Worm (Caenorhabditis elegans) whole organism, L3 larva: ENCODE results near the gene Y49E10.4.

Experiments used
- R02D3.7 ChIP-seq: fragments of 150-350 bp; optimal IDR thresholded peaks from 2 replicates; lab custom pipeline; 2014; ENCODE audit warnings: missing biosample characterization, missing genetic modification characterization
- aly-2 ChIP-seq: fragments of 150-350 bp; optimal IDR thresholded peaks from 2 replicates; lab custom pipeline; 2014; ENCODE audit warnings: missing biosample characterization, missing genetic modification characterization
- ceh-16 ChIP-seq: sonication (generic microtip); optimal IDR thresholded peaks from 2 replicates; lab custom pipeline; 2017; ENCODE audit warnings: missing biosample characterization, missing genetic modification characterization
- ceh-28 ChIP-seq: fragments of 150-350 bp; optimal IDR thresholded peaks from 2 replicates; lab custom pipeline; 2014; ENCODE audit warnings: missing biosample characterization, missing genetic modification reagents, missing genetic modification characterization
- ceh-82 ChIP-seq: fragments of 150-350 bp; optimal IDR thresholded peaks from 2 replicates; lab custom pipeline; 2014; ENCODE audit warnings: missing biosample characterization, missing genetic modification characterization
- ceh-9 ChIP-seq: sonication (generic microtip); optimal IDR thresholded peaks from 2 replicates; lab custom pipeline; 2018; ENCODE audit warnings: missing biosample characterization, missing genetic modification characterization
- daf-12 ChIP-seq: fragments of 150-350 bp; optimal IDR thresholded peaks from 2 replicates; lab custom pipeline; 2014; ENCODE audit warnings: missing biosample characterization, missing genetic modification reagents, missing genetic modification characterization
- egl-27 ChIP-seq: sonication (generic microtip); optimal IDR thresholded peaks from 4 replicates; lab custom pipeline; 2017; ENCODE audit warnings: missing biosample characterization, missing genetic modification reagents, missing genetic modification characterization
- egl-5 ChIP-seq: fragments of 150-350 bp; optimal IDR thresholded peaks from 2 replicates; lab custom pipeline; 2017; ENCODE audit warnings: missing biosample characterization, missing genetic modification reagents, missing genetic modification characterization, inconsistent platforms
- elt-1 ChIP-seq: fragments of 150-350 bp; optimal IDR thresholded peaks from 2 replicates; lab custom pipeline; 2014; ENCODE audit warnings: missing biosample characterization, missing genetic modification characterization
- elt-2 ChIP-seq: sonication (generic microtip); optimal IDR thresholded peaks from 2 replicates; lab custom pipeline; 2016; ENCODE audit warnings: missing genetic modification reagents, mild to moderate bottlenecking, missing genetic modification characterization, missing compliant biosample characterization
- elt-3 ChIP-seq, 3 experiments: fragments of 150-350 bp in 1 of 3; sonication (generic microtip) in 2 of 3; optimal IDR thresholded peaks; 2 replicates in 2 of 3; 4 replicates in 1 of 3; lab custom pipeline; 2014 to 2017; ENCODE audit warnings: missing biosample characterization in 3 of 3, missing genetic modification characterization in 3 of 3
- eor-1 ChIP-seq, 2 experiments: fragments of 150-350 bp; optimal IDR thresholded peaks; 2 replicates each; lab custom pipeline; 2014 to 2018; ENCODE audit warnings: missing biosample characterization in 2 of 2, missing genetic modification characterization in 2 of 2
- fkh-10 ChIP-seq: sonication (generic microtip); optimal IDR thresholded peaks from 2 replicates; lab custom pipeline; 2017; ENCODE audit warnings: missing biosample characterization, missing genetic modification reagents, missing genetic modification characterization
- fos-1 ChIP-seq: fragments of 150-350 bp; optimal IDR thresholded peaks from 2 replicates; lab custom pipeline; 2014; ENCODE audit warnings: missing biosample characterization, missing genetic modification characterization
- hmg-11 ChIP-seq: sonication (generic microtip); optimal IDR thresholded peaks from 2 replicates; lab custom pipeline; 2016; ENCODE audit warnings: missing genetic modification characterization, missing compliant biosample characterization
- jun-1 ChIP-seq: fragments of 150-350 bp; optimal IDR thresholded peaks from 2 replicates; lab custom pipeline; 2014; ENCODE audit warnings: missing biosample characterization, missing genetic modification reagents, missing genetic modification characterization
- lin-15B ChIP-seq: fragments of 150-350 bp; optimal IDR thresholded peaks from 2 replicates; lab custom pipeline; 2014; ENCODE audit warnings: missing biosample characterization, missing genetic modification characterization
- lin-39 ChIP-seq: fragments of 150-350 bp; optimal IDR thresholded peaks from 2 replicates; lab custom pipeline; 2018; ENCODE audit warnings: missing biosample characterization, missing genetic modification reagents, missing genetic modification characterization
- lsy-12 ChIP-seq: sonication (generic microtip); optimal IDR thresholded peaks from 2 replicates; lab custom pipeline; 2016; ENCODE audit warnings: mild to moderate bottlenecking, missing genetic modification characterization, missing compliant biosample characterization
- mdl-1 ChIP-seq: fragments of 150-350 bp; optimal IDR thresholded peaks from 2 replicates; lab custom pipeline; 2014; ENCODE audit warnings: missing biosample characterization, missing genetic modification characterization
- nfya-1 ChIP-seq: sonication (generic microtip); optimal IDR thresholded peaks from 2 replicates; lab custom pipeline; 2017; ENCODE audit warnings: missing genetic modification characterization, mild to moderate bottlenecking, missing compliant biosample characterization, antibody characterized with exemption, moderate library complexity; ENCODE audit not compliant: insufficient read depth
- nhr-23 ChIP-seq: fragments of 150-350 bp; optimal IDR thresholded peaks from 2 replicates; lab custom pipeline; 2014; ENCODE audit warnings: missing biosample characterization, missing genetic modification reagents, missing genetic modification characterization
- nhr-237 ChIP-seq: fragments of 150-350 bp; optimal IDR thresholded peaks from 2 replicates; lab custom pipeline; 2014; ENCODE audit warnings: missing biosample characterization, missing genetic modification characterization
- nhr-25 ChIP-seq: sonication (generic microtip); optimal IDR thresholded peaks from 2 replicates; lab custom pipeline; 2017; ENCODE audit warnings: missing biosample characterization, missing genetic modification characterization
- nhr-28 ChIP-seq: fragments of 150-350 bp; optimal IDR thresholded peaks from 2 replicates; lab custom pipeline; 2014; ENCODE audit warnings: missing biosample characterization, missing genetic modification characterization
- nhr-43 ChIP-seq: sonication (generic microtip); optimal IDR thresholded peaks from 2 replicates; lab custom pipeline; 2016; ENCODE audit warnings: mild to moderate bottlenecking, missing genetic modification characterization, missing compliant biosample characterization; ENCODE audit not compliant: poor library complexity, severe bottlenecking
- nhr-77 ChIP-seq: fragments of 150-350 bp; optimal IDR thresholded peaks from 2 replicates; lab custom pipeline; 2014; ENCODE audit warnings: missing biosample characterization, missing genetic modification characterization
- pha-4 ChIP-seq: fragments of 150-350 bp; optimal IDR thresholded peaks from 2 replicates; lab custom pipeline; 2014; ENCODE audit warnings: missing biosample characterization, missing genetic modification reagents, missing genetic modification characterization
- pqm-1 ChIP-seq: fragments of 150-350 bp; optimal IDR thresholded peaks from 2 replicates; lab custom pipeline; 2017; ENCODE audit warnings: missing biosample characterization, missing genetic modification characterization, inconsistent platforms
- sea-2 ChIP-seq: fragments of 150-350 bp; sonication (generic microtip); optimal IDR thresholded peaks from 4 replicates; lab custom pipeline; 2014; ENCODE audit warnings: missing biosample characterization, missing genetic modification reagents, missing genetic modification characterization
- skn-1 ChIP-seq: fragments of 150-350 bp; optimal IDR thresholded peaks from 2 replicates; lab custom pipeline; 2014; ENCODE audit warnings: missing biosample characterization, missing genetic modification characterization
- snpc-4 ChIP-seq: fragments of 150-350 bp; optimal IDR thresholded peaks from 2 replicates; lab custom pipeline; 2014; ENCODE audit warnings: missing biosample characterization, missing genetic modification characterization
- tbx-2 ChIP-seq: sonication (generic microtip); optimal IDR thresholded peaks from 2 replicates; lab custom pipeline; 2016; ENCODE audit warnings: mild to moderate bottlenecking, missing genetic modification characterization, missing compliant biosample characterization
- unc-39 ChIP-seq: sonication (generic microtip); optimal IDR thresholded peaks from 4 replicates; lab custom pipeline; 2017; ENCODE audit warnings: missing biosample characterization, missing genetic modification characterization
- unc-62 ChIP-seq: fragments of 150-350 bp; sonication (generic microtip); optimal IDR thresholded peaks from 4 replicates; lab custom pipeline; 2014; ENCODE audit warnings: missing biosample characterization, missing genetic modification reagents, missing genetic modification characterization
- zag-1 ChIP-seq: fragments of 150-350 bp; optimal IDR thresholded peaks from 2 replicates; lab custom pipeline; 2014; ENCODE audit warnings: missing biosample characterization, missing genetic modification characterization
- ztf-11 ChIP-seq: fragments of 150-350 bp; optimal IDR thresholded peaks from 2 replicates; lab custom pipeline; 2014; ENCODE audit warnings: missing biosample characterization, missing genetic modification characterization
- ztf-4 ChIP-seq: fragments of 150-350 bp; optimal IDR thresholded peaks from 2 replicates; lab custom pipeline; 2014; ENCODE audit warnings: missing biosample characterization, missing genetic modification characterization

Gene Y49E10.4

DNA sequence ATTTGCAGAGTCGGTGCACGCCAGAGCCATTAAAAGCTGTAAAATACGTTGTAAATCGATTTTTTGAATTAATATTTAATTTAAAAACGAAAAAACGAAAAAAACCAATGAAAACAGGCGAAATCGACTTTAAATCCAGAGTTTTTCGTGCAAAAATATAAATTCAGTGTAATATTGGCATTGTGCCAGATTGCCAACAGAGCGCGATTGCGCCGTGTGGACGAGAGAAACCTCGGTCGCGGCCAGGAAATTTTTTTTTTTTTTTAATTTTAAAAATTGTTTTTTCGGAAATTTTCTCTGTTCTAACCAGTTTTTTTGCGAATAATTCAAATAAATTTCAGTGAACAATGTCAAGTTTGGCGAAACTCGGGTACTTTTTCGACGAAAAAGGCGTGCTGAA lies 32.3 kb downstream of the Y49E10.4 start, which contains the start of the genes pph-4.1 and Y75B8A.31:
pph-4.1 (minus strand) TSS at position 36 of the 400 bp plus-strand sequence.
Y75B8A.31 (plus strand) TSS at position 342 of the 400 bp plus-strand sequence.
- TF ChIP-seq R02D3.7 (tag; lab: Kevin White, UChicago) (peak; percentile 58), daf-12 (tag; lab: Kevin White, UChicago) (no peak), elt-2 (tag; lab: Kevin White, UChicago) (peak; percentile 54), nhr-23 (tag; lab: Kevin White, UChicago) (peak; percentile 93), sea-2 (GFP tag; lab: Kevin White, UChicago) (no peak), aly-2 (tag; lab: Kevin White, UChicago) (no peak), elt-3 (tag; optimal IDR thresholded peaks at IDR 0.05; lab: Kevin White, UChicago) (no peak), egl-27 (no peak), skn-1 (tag; lab: Kevin White, UChicago) (peak; percentile 43), hmg-11 (tag; lab: Kevin White, UChicago) (peak; percentile 72), snpc-4 (peak; percentile 89), ceh-28 (tag; lab: Kevin White, UChicago) (peak; percentile 68), nhr-25 (tag; lab: Kevin White, UChicago) (peak; percentile 53), lsy-12 (tag; lab: Kevin White, UChicago) (peak; percentile 14), mdl-1 (tag; lab: Kevin White, UChicago) (no peak), tbx-2 (tag; lab: Kevin White, UChicago) (peak; percentile 4), pqm-1 (tag; lab: Kevin White, UChicago) (peak; percentile 45), nhr-43 (tag; lab: Kevin White, UChicago) (peak; percentile 91), lin-15B (tag; lab: Kevin White, UChicago) (peak; percentile 98), jun-1 (tag; lab: Kevin White, UChicago) (peak; percentile 33), nhr-77 (peak; percentile 21), lin-39 (peak; percentile 13), elt-1 (tag; lab: Kevin White, UChicago) (peak; percentile 50), fos-1 (tag; lab: Kevin White, UChicago) (no peak), pha-4 (tag; lab: Kevin White, UChicago) (peak; percentile 94), nfya-1 (tag; lab: Kevin White, UChicago) (peak; percentile 93)

DNA sequence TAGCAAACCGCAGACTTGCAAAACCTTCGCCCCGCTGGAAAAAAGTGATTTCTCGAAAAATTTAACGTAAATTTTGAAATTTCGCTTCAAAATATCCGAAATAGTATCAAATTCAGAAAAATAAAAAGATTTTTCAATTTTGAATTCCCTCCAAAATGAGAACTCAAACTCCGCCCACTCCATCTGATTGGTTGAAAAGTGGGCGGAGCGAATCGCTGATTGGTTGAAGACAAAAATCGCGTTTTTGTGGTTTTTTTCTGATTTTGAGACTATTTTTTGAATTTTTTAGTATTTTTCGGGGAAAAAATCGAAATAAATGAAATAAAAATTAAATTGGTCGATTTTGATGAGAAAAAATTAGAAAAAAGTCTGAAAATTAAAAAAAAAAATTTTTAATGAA lies 34.6 kb downstream of the Y49E10.4 start:
- TF ChIP-seq ztf-11 (no peak), nhr-28 (tag; lab: Kevin White, UChicago) (no peak), tbx-2 (tag; lab: Kevin White, UChicago) (no peak), unc-39 (tag; lab: Kevin White, UChicago) (no peak), fkh-10 (GFP tag; lab: Kevin White, UChicago) (no peak), nfya-1 (tag; lab: Kevin White, UChicago) (peak; percentile 87), ceh-16 (tag; lab: Kevin White, UChicago) (no peak), ztf-4 (tag; lab: Kevin White, UChicago) (no peak)
- TF ChIP-seq, all 47 proteins: peak for 1

DNA sequence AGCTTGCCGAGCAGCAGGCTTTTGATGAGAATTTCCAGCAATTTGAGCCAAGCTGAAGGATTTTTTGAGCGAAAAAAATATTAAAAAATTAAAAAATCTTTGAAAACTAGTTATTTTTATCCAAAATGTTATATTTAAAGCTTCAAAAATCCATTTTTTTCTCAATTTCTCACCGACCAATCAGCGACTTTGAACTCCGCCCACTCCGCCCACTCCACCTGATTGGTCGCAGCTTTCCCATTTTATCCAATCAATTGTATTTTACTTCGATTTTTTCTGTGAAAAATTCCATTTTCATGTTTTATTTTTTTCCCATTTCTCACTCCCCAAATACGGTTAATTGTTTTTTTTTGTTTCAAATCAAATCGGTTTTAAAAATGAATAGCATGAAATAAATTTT lies 38.7 kb downstream of the Y49E10.4 start:
- TF ChIP-seq nfya-1 (tag; lab: Kevin White, UChicago) (peak; percentile 100), hmg-11 (tag; lab: Kevin White, UChicago) (no peak), skn-1 (tag; lab: Kevin White, UChicago) (no peak), unc-39 (tag; lab: Kevin White, UChicago) (no peak), ceh-9 (no peak)

DNA sequence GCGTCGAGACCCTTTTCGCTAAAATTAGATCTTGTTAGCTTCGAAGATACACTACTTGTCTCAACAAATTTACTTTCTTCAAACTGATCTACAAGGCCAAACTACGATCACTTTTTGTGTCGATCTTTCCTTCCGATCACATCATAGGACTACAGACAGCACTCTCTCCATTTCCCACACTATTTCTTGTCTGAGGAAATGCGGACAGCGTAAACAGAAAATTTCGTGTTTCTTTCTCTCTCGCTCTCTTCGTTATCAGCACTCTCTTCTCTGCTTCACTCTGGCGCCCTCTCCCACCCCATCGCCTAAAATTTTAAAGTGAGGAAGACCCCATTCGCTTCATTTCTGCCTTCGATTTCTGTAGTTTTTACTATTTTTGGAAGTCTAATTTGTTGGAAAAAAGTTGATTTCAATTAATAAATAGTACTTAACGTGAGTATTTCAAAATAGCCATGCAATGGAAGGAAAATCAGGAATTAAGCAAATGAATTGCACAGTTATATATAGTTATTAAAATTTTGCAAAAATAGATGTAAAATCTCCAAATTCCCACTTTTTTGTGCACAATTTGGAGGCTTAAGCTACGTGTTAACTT lies 48.1 kb downstream of the Y49E10.4 start:
- TF ChIP-seq nhr-25 (tag; lab: Kevin White, UChicago) (peak; percentile 92), ceh-28 (tag; lab: Kevin White, UChicago) (peak; percentile 43), sea-2 (GFP tag; lab: Kevin White, UChicago) (no peak), zag-1 (tag; lab: Kevin White, UChicago) (no peak), pha-4 (tag; lab: Kevin White, UChicago) (peak; percentile 93), nhr-23 (tag; lab: Kevin White, UChicago) (peak; percentile 47), nhr-237 (tag; lab: Kevin White, UChicago) (no peak), lsy-12 (tag; lab: Kevin White, UChicago) (no peak), R02D3.7 (tag; lab: Kevin White, UChicago) (peak; percentile 5), elt-2 (tag; lab: Kevin White, UChicago) (peak; percentile 72), ceh-82 (tag; lab: Kevin White, UChicago) (no peak), elt-3 (tag; optimal IDR thresholded peaks at IDR 0.05; lab: Kevin White, UChicago) (no peak), nfya-1 (tag; lab: Kevin White, UChicago) (peak; percentile 89), lin-15B (tag; lab: Kevin White, UChicago) (peak; percentile 64), egl-5 (tag; lab: Kevin White, UChicago) (peak; percentile 12), eor-1 (tag; optimal IDR thresholded peaks at IDR 0.05; lab: Kevin White, UChicago) (no peak), jun-1 (tag; lab: Kevin White, UChicago) (peak; percentile 85), unc-62 (GFP tag; lab: Kevin White, UChicago) (no peak), hmg-11 (tag; lab: Kevin White, UChicago) (peak; percentile 84), pqm-1 (tag; lab: Kevin White, UChicago) (peak; percentile 57), snpc-4 (peak; percentile 38), nhr-43 (tag; lab: Kevin White, UChicago) (peak; percentile 45), nhr-28 (tag; lab: Kevin White, UChicago) (no peak), daf-12 (tag; lab: Kevin White, UChicago) (no peak), elt-1 (tag; lab: Kevin White, UChicago) (peak; percentile 59)
